Worm (Caenorhabditis elegans): ENCODE data around the gene F56C3.3.

Gene F56C3.3

ce11 chrX:1344818-1345217 lies 13.4 kb downstream of the F56C3.3 start (continued):
- TF ChIP-seq Y67H2A.10 (GFP tag; conservative IDR thresholded peaks at IDR 0.05): no peak
- TF ChIP-seq madf-10 (tag; optimal IDR thresholded peaks at IDR 0.05): peak; percentile 94
- peak; percentile 58 for TF ChIP-seq ccch-3 (GFP tag; optimal IDR thresholded peaks at IDR 0.05)
- peak; percentile 82 for TF ChIP-seq K12H6.12 (tag; optimal IDR thresholded peaks at IDR 0.05)
- TF ChIP-seq lin-35 (GFP tag; optimal IDR thresholded peaks at IDR 0.05): peak in 2 of 3 experiments; percentile 74 to 97
- peak; percentile 96 for TF ChIP-seq repo-1 (tag; optimal IDR thresholded peaks at IDR 0.05)
- peak; percentile 82 for TF ChIP-seq ekl-4 (GFP tag; IDR thresholded peaks at IDR 0.05)
- peak; percentile 64 for TF ChIP-seq cebp-1 (GFP tag; IDR thresholded peaks at IDR 0.05)
- TF ChIP-seq cebp-1 (tag; optimal IDR thresholded peaks at IDR 0.05): peak; percentile 95
- peak; percentile 84 for TF ChIP-seq T07F8.4 (tag; optimal IDR thresholded peaks at IDR 0.05)
- peak; percentile 98 for TF ChIP-seq B0336.3 (GFP tag; IDR thresholded peaks at IDR 0.05)
- no peak for TF ChIP-seq madf-8 (GFP tag; conservative IDR thresholded peaks at IDR 0.05)
- TF ChIP-seq F22D6.2 (tag; optimal IDR thresholded peaks at IDR 0.05): peak; percentile 91
- no peak for TF ChIP-seq F57C9.4 (tag; optimal IDR thresholded peaks at IDR 0.05)
- TF ChIP-seq F55B11.4 (tag; optimal IDR thresholded peaks at IDR 0.05; ENCODE audit: borderline replicate concordance, insufficient read depth): no peak
- TF ChIP-seq zfh-2 (GFP tag; conservative IDR thresholded peaks at IDR 0.05): no peak
- TF ChIP-seq fkh-3 (tag; optimal IDR thresholded peaks at IDR 0.05): no peak
- no peak; the same call in 1 of the 2 replicates for TF ChIP-seq madf-6 (GFP tag; IDR thresholded peaks at IDR 0.05)
- peak; percentile 97 for TF ChIP-seq tlf-1 (GFP tag; optimal IDR thresholded peaks at IDR 0.05)
- TF ChIP-seq ets-4 (GFP tag; optimal IDR thresholded peaks at IDR 0.05): peak; percentile 94
- no peak for TF ChIP-seq xnd-1 (tag; optimal IDR thresholded peaks at IDR 0.05)
- peak; percentile 14 for TF ChIP-seq snpc-1.3 (tag; optimal IDR thresholded peaks at IDR 0.05; ENCODE audit: insufficient read depth)
- TF ChIP-seq efl-1 (GFP tag; optimal IDR thresholded peaks at IDR 0.05): no peak
- peak; percentile 84 for TF ChIP-seq egl-44 (GFP tag; IDR thresholded peaks at IDR 0.05)
- peak; percentile 28 for TF ChIP-seq die-1 (tag; optimal IDR thresholded peaks at IDR 0.05)
- no peak for TF ChIP-seq hlh-26 (GFP tag; conservative IDR thresholded peaks at IDR 0.05)
- TF ChIP-seq F37B4.10 (GFP tag; IDR thresholded peaks at IDR 0.05): 0 out of 2 replicates have a peak, but pooled peaks have one; percentile 8
- peak; percentile 98 for TF ChIP-seq ceh-27 (GFP tag; optimal IDR thresholded peaks at IDR 0.05)
- peak; percentile 77 for TF ChIP-seq tbp1 (GFP tag; optimal IDR thresholded peaks at IDR 0.05)
- TF ChIP-seq ama-1 (optimal IDR thresholded peaks at IDR 0.05): no peak
- TF ChIP-seq ama-1 (GFP tag; optimal IDR thresholded peaks at IDR 0.05): no peak
- peak; percentile 92 for TF ChIP-seq C06A6.2 (GFP tag; conservative IDR thresholded peaks at IDR 0.05)
- TF ChIP-seq atf-7 (tag; optimal IDR thresholded peaks at IDR 0.05): peak; percentile 94
- TF ChIP-seq ceh-58 (GFP tag; IDR thresholded peaks at IDR 0.05): no peak
- peak; percentile 32; the same call in 1 of the 2 replicates for TF ChIP-seq bed-2 (GFP tag; IDR thresholded peaks at IDR 0.05)
- TF ChIP-seq B0035.1 (tag; optimal IDR thresholded peaks at IDR 0.05): peak; percentile 90
- peak; percentile 95 for TF ChIP-seq pha-4 (tag; optimal IDR thresholded peaks at IDR 0.05)
- TF ChIP-seq unc-62 (GFP tag; optimal IDR thresholded peaks at IDR 0.05): peak; percentile 19
- TF ChIP-seq T26A5.8 (tag; optimal IDR thresholded peaks at IDR 0.05): no peak
- TF ChIP-seq dox-1 (GFP tag; IDR thresholded peaks at IDR 0.05): peak; percentile 98
- TF ChIP-seq somi-1 (GFP tag; optimal IDR thresholded peaks at IDR 0.05): peak; percentile 88
- peak; percentile 99 for TF ChIP-seq Y56A3A.18 (GFP tag; IDR thresholded peaks at IDR 0.05)
- TF ChIP-seq chd-7 (tag; optimal IDR thresholded peaks at IDR 0.05): no peak
- TF ChIP-seq Y95B8A.8 (GFP tag; IDR thresholded peaks at IDR 0.05): no peak
- no peak for TF ChIP-seq aptf-2 (GFP tag; conservative IDR thresholded peaks at IDR 0.05)
- TF ChIP-seq Y79H2A.3 (GFP tag; conservative IDR thresholded peaks at IDR 0.05): no peak
- 0 out of 2 replicates have a peak, but pooled peaks have one; percentile 29 for TF ChIP-seq lag-1 (GFP tag; IDR thresholded peaks at IDR 0.05)
